Worm (Caenorhabditis elegans): ENCODE results near the gene ins-32.

DNA sequence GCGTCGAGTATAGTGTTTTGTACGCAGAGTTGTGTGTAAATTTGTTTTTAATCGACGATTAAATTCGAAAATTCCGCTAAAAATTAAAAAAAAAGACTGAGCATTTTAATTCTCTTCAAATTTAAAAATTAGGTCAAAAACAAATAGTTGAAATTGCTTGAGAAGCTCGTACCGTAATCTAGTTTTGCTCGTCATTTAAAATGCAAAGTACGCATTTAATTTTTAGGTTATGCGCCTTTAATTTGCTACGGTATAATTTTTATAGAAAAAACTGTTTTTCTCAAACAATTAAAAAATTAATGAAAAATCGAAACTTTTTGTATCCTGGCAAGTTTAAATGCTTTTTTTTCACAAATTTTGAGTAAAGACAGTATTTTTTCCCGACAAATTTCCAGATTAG is 5.5 kb upstream of the ins-32 start:
- TF ChIP-seq ama-1 (optimal IDR thresholded peaks at IDR 0.05) = no peak
- no peak for TF ChIP-seq unc-62 (GFP tag; optimal IDR thresholded peaks at IDR 0.05)
- no peak for TF ChIP-seq nhr-11 (tag; optimal IDR thresholded peaks at IDR 0.05)
- TF ChIP-seq ceh-16 (tag; optimal IDR thresholded peaks at IDR 0.05) = no peak
- TF ChIP-seq nhr-25 (tag; optimal IDR thresholded peaks at IDR 0.05) = no peak
- no peak for TF ChIP-seq egl-27 (tag; optimal IDR thresholded peaks at IDR 0.05)
- TF ChIP-seq unc-39 (tag; optimal IDR thresholded peaks at IDR 0.05) = no peak
- TF ChIP-seq mdl-1 (tag; optimal IDR thresholded peaks at IDR 0.05) = no peak
